Fruit fly (Drosophila melanogaster) S2 (cell line): ENCODE data around the gene Gycalpha99B.

Source experiments
- CG8478 ChIP-seq: fragments of >200 bp; optimal IDR thresholded peaks from 2 replicates; lab custom pipeline; 2018
- CTCF ChIP-seq, 2 experiments: fragments of >200 bp; optimal IDR thresholded peaks; 2 replicates each; lab custom pipeline; 2018

Gene Gycalpha99B

dm6 chr3R:29718363-29718762 is 36.1 kb downstream of the Gycalpha99B start, which contains the start of gene CG15506:
CG15506 (plus strand) TSS chr3R:29718663.
- TF ChIP-seq CG8478 (lab: Kevin White, UChicago) (no peak), CTCF (optimal IDR thresholded peaks at IDR 0.05; lab: Kevin White, UChicago) (no peak)

- TF ChIP-seq CTCF (optimal IDR thresholded peaks at IDR 0.05; lab: Kevin White, UChicago) (no peak), CG8478 (lab: Kevin White, UChicago) (no peak)
Measured at dm6 chr3R:29722238-29722637, 39.9 kb downstream of the Gycalpha99B start, which contains the start of gene CG34296. CG34296 (plus strand) TSS chr3R:29722538.

dm6 chr3R:29723048-29723656 is 40.8 kb downstream of the Gycalpha99B start, which contains the start of gene Pcd:
Pcd (plus strand) TSS chr3R:29723163.
- TF ChIP-seq CTCF (optimal IDR thresholded peaks at IDR 0.05; lab: Kevin White, UChicago) (no peak), CG8478 (lab: Kevin White, UChicago) (no peak)

dm6 chr3R:29724745-29725144 is 42.4 kb downstream of the Gycalpha99B start, which contains the start of the genes Naa40 and CG18731:
Naa40 (minus strand) TSS chr3R:29724950.
CG18731 (plus strand) TSS chr3R:29725027.
- TF ChIP-seq CTCF (optimal IDR thresholded peaks at IDR 0.05; lab: Kevin White, UChicago) (no peak), CG8478 (lab: Kevin White, UChicago) (no peak)

dm6 chr3R:29725577-29726240 is 43.4 kb downstream of the Gycalpha99B start, which contains the start of gene Kul:
Kul (plus strand) TSS chr3R:29725830.
- TF ChIP-seq CG8478 (lab: Kevin White, UChicago) (no peak), CTCF (optimal IDR thresholded peaks at IDR 0.05; lab: Kevin White, UChicago) (peak; percentile 52)

- TF ChIP-seq CTCF (optimal IDR thresholded peaks at IDR 0.05; lab: Kevin White, UChicago) (no peak), CG8478 (lab: Kevin White, UChicago) (no peak)
Measured at dm6 chr3R:29726277-29726676, 44.0 kb downstream of the Gycalpha99B start.
